Fruit fly (Drosophila melanogaster) whole organism, adult: ENCODE results near the gene tin.

Experiments used
- CG12768 ChIP-seq: fragments of 200-800 bp; sonication (Bioruptor generic); optimal IDR thresholded peaks from 2 replicates; lab custom pipeline; 2017; ENCODE audit warnings: missing biosample characterization, missing genetic modification characterization, mild to moderate bottlenecking, moderate library complexity, missing genetic modification reagents
- CG1620 ChIP-seq: fragments of 200-800 bp; sonication (Bioruptor generic); optimal IDR thresholded peaks from 2 replicates; lab custom pipeline; 2016; ENCODE audit warnings: missing biosample characterization, missing genetic modification characterization
- CG33017 ChIP-seq: fragments of 200-800 bp; sonication (Bioruptor generic); optimal IDR thresholded peaks from 2 replicates; lab custom pipeline; 2018; ENCODE audit warnings: missing biosample characterization, mild to moderate bottlenecking, missing genetic modification characterization, moderate library complexity
- CG7045 ChIP-seq: fragments of 200-800 bp; sonication (Bioruptor generic); optimal IDR thresholded peaks from 2 replicates; lab custom pipeline; 2017; ENCODE audit warnings: missing biosample characterization, mild to moderate bottlenecking, missing genetic modification characterization
- CG7101 ChIP-seq: fragments of 200-800 bp; sonication (Bioruptor generic); optimal IDR thresholded peaks from 2 replicates; lab custom pipeline; 2018; ENCODE audit warnings: missing biosample characterization, mild to moderate bottlenecking, missing genetic modification characterization, moderate library complexity
- Crg-1 ChIP-seq: fragments of 200-800 bp; sonication (Bioruptor generic); optimal IDR thresholded peaks from 2 replicates; lab custom pipeline; 2016; ENCODE audit warnings: missing biosample characterization, missing genetic modification characterization
- Mnt ChIP-seq: fragments of 200-800 bp; sonication (Bioruptor generic); optimal IDR thresholded peaks from 2 replicates; lab custom pipeline; 2016; ENCODE audit warnings: missing biosample characterization, mild to moderate bottlenecking, missing genetic modification characterization
- bab1 ChIP-seq: fragments of 200-800 bp; sonication (Bioruptor generic); optimal IDR thresholded peaks from 3 replicates; lab custom pipeline; 2019; ENCODE audit warnings: missing biosample characterization, mild to moderate bottlenecking, missing genetic modification characterization, moderate library complexity
- cic ChIP-seq: fragments of 200-800 bp; sonication (Bioruptor generic); optimal IDR thresholded peaks from 2 replicates; lab custom pipeline; 2017; ENCODE audit warnings: missing biosample characterization, mild to moderate bottlenecking, missing genetic modification characterization, moderate library complexity
- cnc ChIP-seq, 2 experiments: fragments of >200 bp; optimal IDR thresholded peaks; 2 replicates each; lab custom pipeline; 2017
- kay ChIP-seq: fragments of 200-800 bp; sonication (Bioruptor generic); peaks from one replicate; lab custom pipeline; 2016; ENCODE audit warnings: missing biosample characterization, missing genetic modification characterization, borderline replicate concordance
- ovo ChIP-seq: fragments of 200-800 bp; sonication (Bioruptor generic); optimal IDR thresholded peaks from 2 replicates; lab custom pipeline; 2016; ENCODE audit warnings: missing biosample characterization, missing genetic modification characterization
- pad ChIP-seq: fragments of 200-800 bp; sonication (Bioruptor generic); optimal IDR thresholded peaks from 3 replicates; lab custom pipeline; 2017; ENCODE audit warnings: missing biosample characterization, missing genetic modification characterization, mild to moderate bottlenecking, moderate library complexity, missing genetic modification reagents
- tj ChIP-seq: fragments of 200-800 bp; sonication (Bioruptor generic); optimal IDR thresholded peaks from 3 replicates; lab custom pipeline; 2017; ENCODE audit warnings: missing biosample characterization, mild to moderate bottlenecking, missing genetic modification characterization, moderate library complexity
- toe ChIP-seq: fragments of 200-800 bp; sonication (Bioruptor generic); optimal IDR thresholded peaks from 2 replicates; lab custom pipeline; 2016; ENCODE audit warnings: missing biosample characterization, missing genetic modification characterization

tin gene

dm6 chr3R:21426795-21427194 is 48.0 kb downstream of the tin start:
- no peak for TF ChIP-seq ovo (GFP tag; lab: Kevin White, UChicago)
- TF ChIP-seq CG7101 (tag; lab: Kevin White, UChicago) = no peak
- TF ChIP-seq bab1 (GFP tag; lab: Kevin White, UChicago) = no peak
- no peak for TF ChIP-seq CG1620 (GFP tag; lab: Kevin White, UChicago)
- TF ChIP-seq CG7045 = no peak
- no peak for TF ChIP-seq Crg-1 (GFP tag; lab: Kevin White, UChicago)
- TF ChIP-seq cnc (optimal IDR thresholded peaks at IDR 0.05; lab: Kevin White, UChicago) = no peak
- no peak for TF ChIP-seq toe (GFP tag; lab: Kevin White, UChicago)
- TF ChIP-seq cic = no peak
- no peak for TF ChIP-seq pad
- no peak for TF ChIP-seq tj (GFP tag; lab: Kevin White, UChicago)
- TF ChIP-seq Mnt = no peak
- no peak for TF ChIP-seq CG33017
- TF ChIP-seq CG12768 (GFP tag; lab: Kevin White, UChicago) = no peak
- TF ChIP-seq kay = no peak
